Worm (Caenorhabditis elegans) whole organism, late embryonic: ENCODE results near the gene R08C7.4.

ENCODE experiments used
- madf-2 ChIP-seq: sonication (generic microtip); optimal IDR thresholded peaks from 2 replicates; lab custom pipeline; 2017; ENCODE audit warnings: missing genetic modification characterization, missing compliant biosample characterization
- nfya-1 ChIP-seq: sonication (generic microtip); optimal IDR thresholded peaks from 2 replicates; lab custom pipeline; 2017; ENCODE audit warnings: missing genetic modification characterization, mild to moderate bottlenecking, missing compliant biosample characterization, antibody characterized with exemption, moderate library complexity
- tbx-7 ChIP-seq: sonication (generic microtip); optimal IDR thresholded peaks from 2 replicates; lab custom pipeline; 2016; ENCODE audit warnings: missing genotype, missing genetic modification characterization, missing compliant biosample characterization

- no peak for TF ChIP-seq tbx-7 (tag; lab: Kevin White, UChicago)
- TF ChIP-seq nfya-1, result peak; percentile 41
- TF ChIP-seq madf-2 (tag; lab: Kevin White, UChicago), result no peak
Measured at ce11 chrIV:4398890-4399289, 35.9 kb upstream of the R08C7.4 start.
